Worm (Caenorhabditis elegans): ENCODE results near the gene Y32F6B.9.
A peak's percentile ranks its signal among the peaks of the same experiment; 100 is the strongest.

Gene Y32F6B.9

DNA sequence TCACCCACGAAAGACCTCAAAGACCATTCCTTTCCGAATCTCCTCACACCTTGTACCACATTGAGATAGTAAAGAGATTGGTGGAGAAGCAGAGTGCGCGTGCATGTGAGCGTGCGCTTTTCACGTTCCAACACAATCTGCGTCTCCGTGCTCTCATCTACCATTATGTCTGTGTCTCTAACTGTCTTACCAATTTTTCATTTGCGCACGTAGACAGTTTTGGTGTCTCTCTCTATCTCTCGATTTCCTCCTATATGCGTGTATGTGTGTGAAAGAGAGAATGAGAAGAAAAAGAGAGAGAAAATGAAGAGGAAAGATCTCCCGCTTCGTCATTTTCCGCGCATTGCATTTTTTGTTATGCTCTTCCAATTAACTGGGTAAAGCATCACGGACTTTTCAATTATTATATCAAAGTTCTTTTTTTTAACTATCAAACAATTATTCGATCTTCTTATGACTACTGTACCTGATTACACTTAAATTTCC, 11.8 kb upstream of the Y32F6B.9 start (continued):
- no peak for TF ChIP-seq ceh-32 (tag; optimal IDR thresholded peaks at IDR 0.05; ENCODE audit: poor library complexity)
- TF ChIP-seq F44E2.7 (GFP tag; IDR thresholded peaks at IDR 0.05) = no peak
- peak; percentile 98 to 100 for TF ChIP-seq hif-1 (tag; optimal IDR thresholded peaks at IDR 0.05)
- TF ChIP-seq nhr-76 (tag; optimal IDR thresholded peaks at IDR 0.05) = peak; percentile 26
- TF ChIP-seq unc-39 (tag; optimal IDR thresholded peaks at IDR 0.05) = peak; percentile 27
- TF ChIP-seq vab-7 (GFP tag; IDR thresholded peaks at IDR 0.05) = peak; percentile 60; the same call in 1 of the 2 replicates
- peak; percentile 98 for TF ChIP-seq hlh-30 (tag; optimal IDR thresholded peaks at IDR 0.05; ENCODE audit: insufficient read depth)
- TF ChIP-seq nhr-111 (GFP tag; optimal IDR thresholded peaks at IDR 0.05) = no peak
- TF ChIP-seq zfp-3 (GFP tag; conservative IDR thresholded peaks at IDR 0.05) = 0 out of 2 replicates have a peak, but pooled peaks have one; percentile 48
- TF ChIP-seq mxl-3 (GFP tag; optimal IDR thresholded peaks at IDR 0.05) = peak; percentile 92
- no peak for TF ChIP-seq ztf-11 (tag; optimal IDR thresholded peaks at IDR 0.05)
- TF ChIP-seq hlh-11 (tag; optimal IDR thresholded peaks at IDR 0.05) = peak; percentile 97
- peak; percentile 90 for TF ChIP-seq lin-13 (GFP tag; optimal IDR thresholded peaks at IDR 0.05)
- TF ChIP-seq F49E8.2 (tag; optimal IDR thresholded peaks at IDR 0.05; ENCODE audit: borderline replicate concordance) = no peak
- TF ChIP-seq spr-1 (tag; optimal IDR thresholded peaks at IDR 0.05) = peak; percentile 48
- no peak for TF ChIP-seq tag-97 (GFP tag; IDR thresholded peaks at IDR 0.05)
- peak; percentile 81 for TF ChIP-seq mes-2 (tag; optimal IDR thresholded peaks at IDR 0.05; ENCODE audit: poor library complexity, severe bottlenecking)
- TF ChIP-seq snpc-4 (tag; optimal IDR thresholded peaks at IDR 0.05) = no peak
- peak; percentile 75 for TF ChIP-seq pha-4 (GFP tag; IDR thresholded peaks at IDR 0.05)
- peak; percentile 89 for TF ChIP-seq pha-4 (tag; optimal IDR thresholded peaks at IDR 0.05)
- TF ChIP-seq skn-1 (tag; optimal IDR thresholded peaks at IDR 0.05) = peak; percentile 59
- peak; percentile 54 for TF ChIP-seq T20F7.1 (GFP tag; optimal IDR thresholded peaks at IDR 0.05)
- peak; percentile 88 for TF ChIP-seq ceh-20 (GFP tag; IDR thresholded peaks at IDR 0.05)
- no peak for TF ChIP-seq attf-4 (tag; optimal IDR thresholded peaks at IDR 0.05)
- TF ChIP-seq saeg-2 (GFP tag; IDR thresholded peaks at IDR 0.05) = peak; percentile 55; the same call in 1 of the 2 replicates
- TF ChIP-seq T26A8.4 (GFP tag; IDR thresholded peaks at IDR 0.05) = peak; percentile 84
- peak; percentile 91 for TF ChIP-seq fkh-10 (GFP tag; optimal IDR thresholded peaks at IDR 0.05)
- TF ChIP-seq dpl-1 (GFP tag; optimal IDR thresholded peaks at IDR 0.05) = peak; percentile 68
- TF ChIP-seq dve-1 (tag; optimal IDR thresholded peaks at IDR 0.05; ENCODE audit: insufficient read depth) = peak; percentile 97
- peak; percentile 100 for TF ChIP-seq aha-1 (tag)
- TF ChIP-seq nhr-11 (tag; optimal IDR thresholded peaks at IDR 0.05) = peak; percentile 97
- TF ChIP-seq tra-1 (GFP tag; IDR thresholded peaks at IDR 0.05) = peak; percentile 83
- TF ChIP-seq ztf-7 (tag; optimal IDR thresholded peaks at IDR 0.05) = peak; percentile 76
- TF ChIP-seq Y75B8A.6 (GFP tag; IDR thresholded peaks at IDR 0.05) = 0 out of 2 replicates have a peak, but pooled peaks have one; percentile 68
- TF ChIP-seq zip-11 (GFP tag; IDR thresholded peaks at IDR 0.05) = no peak
- no peak for TF ChIP-seq daf-12 (tag; optimal IDR thresholded peaks at IDR 0.05)
- TF ChIP-seq ceh-44 (GFP tag; IDR thresholded peaks at IDR 0.05) = no peak
- TF ChIP-seq unc-130 (GFP tag; optimal IDR thresholded peaks at IDR 0.05) = no peak
- peak; percentile 94 for TF ChIP-seq ctbp-1 (GFP tag; IDR thresholded peaks at IDR 0.05)
- TF ChIP-seq lin-39 (tag; optimal IDR thresholded peaks at IDR 0.05) = no peak
- TF ChIP-seq dmd-6 (GFP tag; IDR thresholded peaks at IDR 0.05) = peak; percentile 95
- TF ChIP-seq duxl-1 (tag; optimal IDR thresholded peaks at IDR 0.05; ENCODE audit: poor library complexity) = peak; percentile 83
- TF ChIP-seq fos-1 (tag; optimal IDR thresholded peaks at IDR 0.05) = peak; percentile 13
- TF ChIP-seq lir-3 (tag; optimal IDR thresholded peaks at IDR 0.05) = no peak
- TF ChIP-seq zip-2 (tag; optimal IDR thresholded peaks at IDR 0.05) = peak; percentile 52
- TF ChIP-seq dmd-9 (GFP tag; IDR thresholded peaks at IDR 0.05) = peak; percentile 57; the same call in 1 of the 2 replicates
- TF ChIP-seq ZK546.5 (tag; optimal IDR thresholded peaks at IDR 0.05) = peak in 1 of 2 experiments; percentile 41
- peak; percentile 96 for TF ChIP-seq nhr-28 (tag; optimal IDR thresholded peaks at IDR 0.05)
- peak; percentile 86 for TF ChIP-seq nhr-25 (tag; optimal IDR thresholded peaks at IDR 0.05; ENCODE audit: borderline replicate concordance, insufficient read depth)
- no peak for TF ChIP-seq lin-15B (tag; optimal IDR thresholded peaks at IDR 0.05)
- TF ChIP-seq zfp-2 (tag; optimal IDR thresholded peaks at IDR 0.05) = peak; percentile 2
